Worm (Caenorhabditis elegans) whole organism, early embryonic: ENCODE data around the gene osm-7.

Experiments
- B0310.2 ChIP-seq: sonication (generic microtip); optimal IDR thresholded peaks from 2 replicates; lab custom pipeline; 2016; ENCODE audit warnings: mild to moderate bottlenecking, missing genetic modification characterization, missing compliant biosample characterization
- F13C5.2 ChIP-seq: sonication (generic microtip); optimal IDR thresholded peaks from 2 replicates; lab custom pipeline; 2017; ENCODE audit warnings: mild to moderate bottlenecking, missing genetic modification characterization, inconsistent platforms, missing compliant biosample characterization
- aly-1 ChIP-seq: sonication (generic microtip); optimal IDR thresholded peaks from 2 replicates; lab custom pipeline; 2016; ENCODE audit warnings: missing genetic modification characterization, missing compliant biosample characterization
- ama-1 ChIP-seq: fragments of 150-350 bp; optimal IDR thresholded peaks from 2 replicates; lab custom pipeline; 2014
- ceh-13 ChIP-seq: fragments of 200-800 bp; sonication (Bioruptor generic); optimal IDR thresholded peaks from 2 replicates; lab custom pipeline; 2018; ENCODE audit warnings: mild to moderate bottlenecking, missing genetic modification characterization, missing compliant biosample characterization
- ets-7 ChIP-seq: sonication (generic microtip); optimal IDR thresholded peaks from 2 replicates; lab custom pipeline; 2016; ENCODE audit warnings: missing genotype, missing genetic modification characterization, missing compliant biosample characterization
- flt-1 ChIP-seq: fragments of 200-800 bp; sonication (Bioruptor generic); IDR thresholded peaks from 2 replicates; pipeline ENCODE4 v1.3.6; 2022; ENCODE audit warnings: missing genetic modification characterization, missing compliant biosample characterization
- hnd-1 ChIP-seq: sonication (generic microtip); optimal IDR thresholded peaks from 2 replicates; lab custom pipeline; 2016; ENCODE audit warnings: missing genetic modification characterization, missing compliant biosample characterization
- pes-1 ChIP-seq: fragments of 200-800 bp; sonication (Bioruptor generic); IDR thresholded peaks from 2 replicates; pipeline ENCODE4 v1.3.6; 2022; ENCODE audit warnings: missing genetic modification reagents, missing genetic modification characterization, missing compliant biosample characterization
- scrt-1 ChIP-seq: fragments of 200-800 bp; sonication (Bioruptor generic); IDR thresholded peaks from 2 replicates; pipeline ENCODE4 v1.3.6; 2022; ENCODE audit warnings: missing genetic modification characterization, missing compliant biosample characterization
- sea-1 ChIP-seq: fragments of 200-800 bp; sonication (Bioruptor generic); conservative IDR thresholded peaks from 2 replicates; pipeline ENCODE4 v1.3.6; 2022; ENCODE audit warnings: missing genetic modification characterization, missing compliant biosample characterization
- tbx-11 ChIP-seq: fragments of 200-800 bp; sonication (Bioruptor generic); IDR thresholded peaks from 2 replicates; pipeline ENCODE4 v1.3.6; 2022; ENCODE audit warnings: missing genetic modification characterization, missing compliant biosample characterization
- tbx-37 ChIP-seq: fragments of 200-800 bp; sonication (Bioruptor generic); conservative IDR thresholded peaks from 2 replicates; pipeline ENCODE4 v1.3.6; 2022; ENCODE audit warnings: missing genetic modification reagents, missing genetic modification characterization, missing compliant biosample characterization
- tra-4 ChIP-seq: sonication (generic microtip); optimal IDR thresholded peaks from 2 replicates; lab custom pipeline; 2017; ENCODE audit warnings: missing genetic modification characterization, missing compliant biosample characterization

ce11 chrIII:13530838-13531237 is 45.1 kb upstream of the osm-7 start:
- TF ChIP-seq ama-1 (lab: Kevin White, UChicago) (no peak), scrt-1 (GFP tag; lab: Robert Waterston, UW) (no peak), flt-1 (GFP tag; lab: Robert Waterston, UW) (no peak), tra-4 (tag; lab: Kevin White, UChicago) (no peak), hnd-1 (no peak), F13C5.2 (tag; lab: Kevin White, UChicago) (no peak), ets-7 (no peak), ceh-13 (GFP tag; lab: Kevin White, UChicago) (no peak), sea-1 (no peak), tbx-37 (GFP tag; lab: Robert Waterston, UW) (no peak), tbx-11 (GFP tag; lab: Robert Waterston, UW) (no peak), pes-1 (GFP tag; lab: Robert Waterston, UW) (no peak), aly-1 (tag; lab: Kevin White, UChicago) (no peak), B0310.2 (tag; lab: Kevin White, UChicago) (no peak)
